Worm (Caenorhabditis elegans) whole organism, L4 larva: ENCODE measurements around the gene F54F7.3.

Experiments used
- aha-1 ChIP-seq: fragments of 150-350 bp; peaks from one replicate; lab custom pipeline; 2014; ENCODE audit warnings: missing biosample characterization, missing genetic modification characterization
- dmd-8 ChIP-seq: fragments of 200-800 bp; sonication (Bioruptor generic); IDR thresholded peaks from 2 replicates; pipeline ENCODE4 v1.3.6; 2022; ENCODE audit warnings: missing genetic modification characterization, missing compliant biosample characterization
- hif-1 ChIP-seq, 2 experiments: sonication (generic microtip); optimal IDR thresholded peaks; 2 replicates each; lab custom pipeline; 2016 to 2017; ENCODE audit warnings: missing compliant biosample characterization in 2 of 2, missing genetic modification characterization in 2 of 2, missing genetic modification reagents in 2 of 2, missing genotype in 2 of 2, mild to moderate bottlenecking in 1 of 2
- jun-1 ChIP-seq: fragments of 150-350 bp; optimal IDR thresholded peaks from 2 replicates; lab custom pipeline; 2014; ENCODE audit warnings: missing biosample characterization, missing genetic modification reagents, missing genetic modification characterization
- nhr-237 ChIP-seq: sonication (generic microtip); optimal IDR thresholded peaks from 2 replicates; lab custom pipeline; 2017; ENCODE audit warnings: missing biosample characterization, missing genetic modification characterization
- nhr-48 ChIP-seq: sonication (generic microtip); optimal IDR thresholded peaks from 2 replicates; lab custom pipeline; 2016; ENCODE audit warnings: mild to moderate bottlenecking, missing genetic modification characterization, missing compliant biosample characterization
- nhr-6 ChIP-seq: fragments of 150-350 bp; optimal IDR thresholded peaks from 2 replicates; lab custom pipeline; 2014; ENCODE audit warnings: missing biosample characterization, missing genetic modification characterization
- pqm-1 ChIP-seq: sonication (generic microtip); optimal IDR thresholded peaks from 2 replicates; lab custom pipeline; 2017; ENCODE audit warnings: missing biosample characterization, missing genetic modification characterization
- tag-97 ChIP-seq: fragments of 200-800 bp; sonication (Bioruptor generic); IDR thresholded peaks from 2 replicates; pipeline ENCODE4 v1.3.6; 2022; ENCODE audit warnings: missing genetic modification characterization, missing compliant biosample characterization

DNA sequence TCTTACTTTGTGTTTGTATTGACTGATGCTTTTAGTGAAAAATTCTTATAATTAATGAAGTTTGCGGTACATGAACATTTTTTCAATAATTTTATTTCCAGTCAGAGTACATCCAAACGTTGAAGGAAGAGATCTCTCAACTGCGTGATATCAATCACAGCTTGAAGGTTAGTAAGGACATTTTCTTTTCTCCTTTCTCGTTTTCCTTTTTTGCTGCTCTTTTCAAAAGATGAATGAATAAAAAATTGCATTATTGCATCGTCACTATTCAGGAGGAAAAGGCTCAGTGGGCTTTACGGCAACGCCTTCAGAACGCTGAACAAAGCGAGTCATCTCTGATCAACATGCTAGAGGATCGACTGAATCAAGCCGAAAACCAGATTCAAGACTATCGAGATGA lies 23.1 kb downstream of the F54F7.3 start:
- TF ChIP-seq jun-1 (tag; lab: Kevin White, UChicago), result no peak
- no peak for TF ChIP-seq nhr-48
- no peak for TF ChIP-seq nhr-237 (tag; lab: Kevin White, UChicago)
- no peak for TF ChIP-seq hif-1 (tag; optimal IDR thresholded peaks at IDR 0.05; lab: Kevin White, UChicago)
- TF ChIP-seq nhr-6, result no peak
- TF ChIP-seq aha-1, result peak; percentile 14
- TF ChIP-seq dmd-8 (GFP tag; lab: Robert Waterston, UW), result no peak
- TF ChIP-seq tag-97 (GFP tag; lab: Robert Waterston, UW), result no peak
- no peak for TF ChIP-seq pqm-1 (tag; lab: Kevin White, UChicago)
